Fruit fly (Drosophila melanogaster): ENCODE measurements around the gene tin.
A peak's percentile ranks its signal among the peaks of the same experiment; 100 is the strongest.

tin gene

DNA sequence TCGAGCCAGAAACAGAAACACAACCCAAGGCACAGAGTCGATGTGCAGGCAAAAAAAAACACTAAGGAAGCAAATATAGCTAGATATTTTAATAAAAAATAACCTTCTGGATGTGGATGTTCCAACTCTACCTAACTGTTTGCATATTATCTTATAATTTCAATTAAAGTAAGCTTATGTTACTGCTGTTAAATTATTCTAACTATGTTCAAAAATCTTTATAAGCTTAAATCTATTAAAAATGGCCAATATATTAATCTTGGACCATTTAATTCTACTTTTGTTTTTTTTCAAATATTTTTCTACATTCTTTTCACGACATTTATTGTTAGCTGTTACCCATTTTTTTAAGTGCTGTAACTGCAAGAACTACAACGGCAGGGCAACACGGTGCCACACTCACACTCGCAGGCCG is 39.8 kb upstream of the tin start (continued):
- TF ChIP-seq pan (optimal IDR thresholded peaks at IDR 0.05) (no peak), pan (GFP tag; optimal IDR thresholded peaks at IDR 0.05 in 1 of 2, IDR thresholded peaks at IDR 0.05 in 1 of 2) (peak in 1 of 2 experiments; percentile 61), Neu2 (GFP tag; optimal IDR thresholded peaks at IDR 0.05; ENCODE audit: borderline replicate concordance) (no peak), CG17802 (tag; optimal IDR thresholded peaks at IDR 0.05) (no peak), CG10462 (GFP tag; optimal IDR thresholded peaks at IDR 0.05) (no peak), br (optimal IDR thresholded peaks at IDR 0.05) (no peak), Side (GFP tag; optimal IDR thresholded peaks at IDR 0.05) (no peak), Taf1 (GFP tag; IDR thresholded peaks at IDR 0.05) (no peak), CG18011 (GFP tag; optimal IDR thresholded peaks at IDR 0.05) (peak; percentile 26), PHDP (tag; optimal IDR thresholded peaks at IDR 0.05) (peak; percentile 68), cas (GFP tag; IDR thresholded peaks at IDR 0.05) (no peak), CG6654 (GFP tag; optimal IDR thresholded peaks at IDR 0.05) (no peak), HLHmδ (GFP tag; optimal IDR thresholded peaks at IDR 0.05) (no peak), CG1529 (GFP tag; optimal IDR thresholded peaks at IDR 0.05) (peak; percentile 29), Optix (GFP tag; IDR thresholded peaks at IDR 0.05) (no peak), CG18619 (GFP tag; optimal IDR thresholded peaks at IDR 0.05) (peak; percentile 68), Lhr (GFP tag; optimal IDR thresholded peaks at IDR 0.05) (peak; percentile 8), CG12071 (GFP tag; optimal IDR thresholded peaks at IDR 0.05) (no peak), zen (tag; optimal IDR thresholded peaks at IDR 0.05) (no peak), HmgD (GFP tag; optimal IDR thresholded peaks at IDR 0.05) (no peak), Hmr (GFP tag; optimal IDR thresholded peaks at IDR 0.05) (peak; percentile 68), kay (GFP tag; optimal IDR thresholded peaks at IDR 0.05) (peak; percentile 22), oc (tag; optimal IDR thresholded peaks at IDR 0.05) (peak; percentile 40), Scr (GFP tag; IDR thresholded peaks at IDR 0.05; ENCODE audit: partially characterized antibody) (no peak), onecut (GFP tag; IDR thresholded peaks at IDR 0.05) (no peak), NK7.1 (GFP tag; optimal IDR thresholded peaks at IDR 0.05) (no peak), CG12299 (tag; optimal IDR thresholded peaks at IDR 0.05) (peak; percentile 26), zen2 (GFP tag; IDR thresholded peaks at IDR 0.05; ENCODE audit: partially characterized antibody) (no peak), scrt (GFP tag; optimal IDR thresholded peaks at IDR 0.05) (no peak), Hmx (GFP tag; optimal IDR thresholded peaks at IDR 0.05) (no peak), Drgx (GFP tag; IDR thresholded peaks at IDR 0.05) (no peak), CG15011 (GFP tag; optimal IDR thresholded peaks at IDR 0.05) (peak; percentile 33), CG10321 (GFP tag; IDR thresholded peaks at IDR 0.05) (no peak), CG8290 (GFP tag; optimal IDR thresholded peaks at IDR 0.05) (no peak), CG8290 (tag; optimal IDR thresholded peaks at IDR 0.05) (no peak), CG10959 (GFP tag; IDR thresholded peaks at IDR 0.05) (no peak), cwo (GFP tag; optimal IDR thresholded peaks at IDR 0.05) (peak; percentile 47), Chrac-16 (GFP tag; optimal IDR thresholded peaks at IDR 0.05) (peak; percentile 19), CG17385 (GFP tag; optimal IDR thresholded peaks at IDR 0.05) (peak; percentile 63), Doc2 (GFP tag; IDR thresholded peaks at IDR 0.05) (no peak), BtbVII (GFP tag; optimal IDR thresholded peaks at IDR 0.05) (peak; percentile 52), D (optimal IDR thresholded peaks at IDR 0.05) (no peak), D (GFP tag; optimal IDR thresholded peaks at IDR 0.05) (peak; percentile 51), Atf6 (GFP tag; IDR thresholded peaks at IDR 0.05) (peak; percentile 41; the same call in 1 of the 2 replicates), CG11560 (tag; IDR thresholded peaks at IDR 0.05) (no peak), Atf-2 (GFP tag; optimal IDR thresholded peaks at IDR 0.05) (peak; percentile 20), kni (GFP tag; optimal IDR thresholded peaks at IDR 0.05) (no peak), cg (GFP tag; optimal IDR thresholded peaks at IDR 0.05) (no peak), Aef1 (GFP tag; IDR thresholded peaks at IDR 0.05) (peak; percentile 26; the same call in 1 of the 3 replicates), gem (tag; optimal IDR thresholded peaks at IDR 0.05) (peak; percentile 84), CG3995 (GFP tag; optimal IDR thresholded peaks at IDR 0.05) (no peak), Nf-YB (GFP tag; optimal IDR thresholded peaks at IDR 0.05) (no peak), vvl (GFP tag; IDR thresholded peaks at IDR 0.05) (no peak)

All from whole organism, embryonic.